Fruit fly (Drosophila melanogaster): ENCODE data around the gene Cpr72Ea.

Cpr72Ea gene

dm6 chr3L:16328207-16328891 is 34.1 kb upstream of the Cpr72Ea start, which contains the start of gene CG13058 (continued):
- TF ChIP-seq CG7987 (GFP tag; optimal IDR thresholded peaks at IDR 0.05) (peak; percentile 9), crc (GFP tag; optimal IDR thresholded peaks at IDR 0.05) (no peak), dmrt11E (tag; optimal IDR thresholded peaks at IDR 0.05) (no peak), CG9817 (tag; optimal IDR thresholded peaks at IDR 0.05) (peak; percentile 71), Abd-B (GFP tag; optimal IDR thresholded peaks at IDR 0.05) (peak; percentile 18), Dip3 (GFP tag; optimal IDR thresholded peaks at IDR 0.05) (peak; percentile 65), usp (GFP tag; optimal IDR thresholded peaks at IDR 0.05) (no peak), jing (GFP tag; optimal IDR thresholded peaks at IDR 0.05) (peak; percentile 42), Vsx1 (GFP tag; optimal IDR thresholded peaks at IDR 0.05) (peak; percentile 16), ham (GFP tag; IDR thresholded peaks at IDR 0.05) (no peak), chn (GFP tag; optimal IDR thresholded peaks at IDR 0.05) (peak; percentile 46), bsh (GFP tag; optimal IDR thresholded peaks at IDR 0.05) (peak in 1 of 2 experiments; percentile 3), CG11398 (GFP tag; optimal IDR thresholded peaks at IDR 0.05) (peak; percentile 30), twi (tag; optimal IDR thresholded peaks at IDR 0.05) (no peak), CG15269 (tag; optimal IDR thresholded peaks at IDR 0.05) (peak; percentile 86), otp (GFP tag; IDR thresholded peaks at IDR 0.05) (peak; percentile 71), zfh2 (GFP tag; optimal IDR thresholded peaks at IDR 0.05) (peak; percentile 42), Doc3 (GFP tag; IDR thresholded peaks at IDR 0.05; ENCODE audit: partially characterized antibody) (no peak), chinmo (GFP tag; IDR thresholded peaks at IDR 0.05; ENCODE audit: partially characterized antibody) (no peak), h (optimal IDR thresholded peaks at IDR 0.05) (no peak), pros (GFP tag; optimal IDR thresholded peaks at IDR 0.05) (no peak), Mad (GFP tag; optimal IDR thresholded peaks at IDR 0.05) (peak; percentile 22), so (GFP tag; IDR thresholded peaks at IDR 0.05) (peak; percentile 89), esg (GFP tag; conservative IDR thresholded peaks at IDR 0.05) (peak; percentile 81), CG12769 (tag; optimal IDR thresholded peaks at IDR 0.05) (peak; percentile 84), gsb-n (tag; optimal IDR thresholded peaks at IDR 0.05) (no peak), CG15011 (GFP tag; optimal IDR thresholded peaks at IDR 0.05) (peak; percentile 13), dimm (GFP tag; IDR thresholded peaks at IDR 0.05) (peak; percentile 23; the same call in 1 of the 2 replicates), CG8924 (tag; optimal IDR thresholded peaks at IDR 0.05) (peak; percentile 70), CG3838 (GFP tag; optimal IDR thresholded peaks at IDR 0.05) (peak; percentile 18), dm (GFP tag; optimal IDR thresholded peaks at IDR 0.05) (peak; percentile 45), CG15514 (GFP tag; optimal IDR thresholded peaks at IDR 0.05) (peak; percentile 51), CG17612 (GFP tag; IDR thresholded peaks at IDR 0.05) (no peak), MBD-R2 (GFP tag; IDR thresholded peaks at IDR 0.05) (peak; percentile 48), unpg (GFP tag; optimal IDR thresholded peaks at IDR 0.05) (peak; percentile 67), fd96Cb (tag; optimal IDR thresholded peaks at IDR 0.05) (peak; percentile 60), chif (GFP tag; optimal IDR thresholded peaks at IDR 0.05) (peak; percentile 36 to 44), CG12659 (GFP tag; optimal IDR thresholded peaks at IDR 0.05) (peak; percentile 70), CG6254 (GFP tag; optimal IDR thresholded peaks at IDR 0.05) (no peak), Sry-δ (GFP tag; optimal IDR thresholded peaks at IDR 0.05) (peak; percentile 32), CG17829 (tag; optimal IDR thresholded peaks at IDR 0.05) (no peak), CG1024 (GFP tag; IDR thresholded peaks at IDR 0.05) (peak; percentile 59), Atf-2 (GFP tag; optimal IDR thresholded peaks at IDR 0.05) (peak; percentile 4), Dfd (GFP tag; optimal IDR thresholded peaks at IDR 0.05) (no peak), CG10543 (GFP tag; optimal IDR thresholded peaks at IDR 0.05) (peak; percentile 31), croc (GFP tag; conservative IDR thresholded peaks at IDR 0.05) (no peak), CG4854 (GFP tag; optimal IDR thresholded peaks at IDR 0.05) (no peak), tin (GFP tag; optimal IDR thresholded peaks at IDR 0.05) (peak; percentile 25), CG14860 (GFP tag; IDR thresholded peaks at IDR 0.05; ENCODE audit: partially characterized antibody) (no peak), CG17385 (GFP tag; optimal IDR thresholded peaks at IDR 0.05) (peak; percentile 64)
